Worm (Caenorhabditis elegans): ENCODE data around the gene srw-79.

DNA sequence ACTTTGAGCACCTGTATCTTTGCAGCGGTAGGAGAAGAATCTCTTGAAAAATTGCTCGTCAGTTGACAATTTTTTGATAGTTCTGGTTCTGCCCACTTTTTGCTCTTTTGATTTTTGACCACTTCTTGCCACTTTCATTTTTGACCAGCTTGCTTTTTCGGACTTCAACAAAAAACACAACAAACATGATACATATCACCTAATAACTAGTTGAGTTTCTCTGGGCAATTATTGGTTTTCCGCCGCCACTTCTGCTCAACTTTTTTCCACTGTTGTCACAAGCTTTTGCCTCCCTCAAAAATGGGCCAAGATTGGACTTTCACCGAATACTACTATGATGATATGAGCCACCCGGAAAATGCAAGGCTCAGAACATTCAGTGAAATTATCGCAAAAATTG is 11.8 kb downstream of the srw-79 start, which contains the start of gene srw-60:
- TF ChIP-seq hmg-4 (GFP tag; optimal IDR thresholded peaks at IDR 0.05): no peak
- TF ChIP-seq hmbx-1 (tag; optimal IDR thresholded peaks at IDR 0.05): no peak
- no peak for TF ChIP-seq ceh-13 (GFP tag; optimal IDR thresholded peaks at IDR 0.05)

Data from whole organism, early embryonic.